Fruit fly (Drosophila melanogaster): ENCODE results near the gene TfIIS.

DNA sequence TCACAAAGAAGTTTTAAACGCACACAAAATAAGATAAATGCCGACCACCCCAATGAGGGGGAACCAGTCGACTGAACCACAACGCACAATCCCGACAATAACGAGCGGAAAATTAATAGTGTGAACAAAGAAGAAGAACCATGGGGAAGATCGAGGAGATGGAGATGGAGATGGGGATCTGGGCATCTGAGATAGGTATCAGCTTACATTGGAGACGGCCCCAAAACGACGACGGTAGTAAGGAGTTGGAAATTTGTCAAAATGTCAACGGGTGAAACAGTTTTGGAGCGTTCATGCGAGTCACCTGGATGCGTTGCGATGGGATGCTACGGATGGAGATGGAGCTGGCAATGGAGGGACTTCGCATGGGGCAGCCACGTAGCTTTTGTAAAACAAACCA is 46.7 kb upstream of the TfIIS start:
- TF ChIP-seq usp (GFP tag; optimal IDR thresholded peaks at IDR 0.05) (no peak), EcR (GFP tag; optimal IDR thresholded peaks at IDR 0.05) (no peak), psq (optimal IDR thresholded peaks at IDR 0.05) (no peak), CG8478 (optimal IDR thresholded peaks at IDR 0.05) (no peak), Dll (optimal IDR thresholded peaks at IDR 0.05) (no peak), pan (optimal IDR thresholded peaks at IDR 0.05) (no peak)

All from whole organism.